Worm (Caenorhabditis elegans): ENCODE measurements around the gene T03F7.6.
"Not testable (repeated sequence)": the region's sequence is repeated elsewhere in the genome, so short reads cannot be mapped to it uniquely, and the experiment has no call there.

The T03F7.6 gene

ce11 chrV:11271051-11271450 lies 23.4 kb upstream of the T03F7.6 start, which contains the start of gene clec-222:
Gene clec-222, plus strand, starts transcription at chrV:11271351.
- TF ChIP-seq dve-1 (tag; optimal IDR thresholded peaks at IDR 0.05) (no peak), T23F11.4 (GFP tag; optimal IDR thresholded peaks at IDR 0.05) (no peak), elt-4 (tag; optimal IDR thresholded peaks at IDR 0.05) (no peak), ceh-6 (GFP tag; optimal IDR thresholded peaks at IDR 0.05) (no peak), C38D4.7 (GFP tag; optimal IDR thresholded peaks at IDR 0.05) (no peak), nfya-1 (tag; optimal IDR thresholded peaks at IDR 0.05) (no peak), ztf-16 (tag; optimal IDR thresholded peaks at IDR 0.05) (no peak), ahr-1 (tag; optimal IDR thresholded peaks at IDR 0.05) (no peak), sdc-2 (tag; optimal IDR thresholded peaks at IDR 0.05) (no peak), sox-4 (tag; optimal IDR thresholded peaks at IDR 0.05) (no peak), syd-9 (tag; optimal IDR thresholded peaks at IDR 0.05) (no peak), zip-5 (tag; optimal IDR thresholded peaks at IDR 0.05) (no peak), ceh-18 (tag; optimal IDR thresholded peaks at IDR 0.05) (no peak), ceh-22 (tag; optimal IDR thresholded peaks at IDR 0.05) (no peak)

ce11 chrV:11272848-11273247 lies 21.6 kb upstream of the T03F7.6 start, which contains the start of gene clec-223:
Gene clec-223, plus strand, starts transcription at chrV:11273148.
- TF ChIP-seq ceh-34 (tag; optimal IDR thresholded peaks at IDR 0.05): no peak
- TF ChIP-seq fkh-6 (tag; optimal IDR thresholded peaks at IDR 0.05): no peak
- no peak for TF ChIP-seq tbx-2 (tag; optimal IDR thresholded peaks at IDR 0.05)
- no peak for TF ChIP-seq hlh-13 (GFP tag; optimal IDR thresholded peaks at IDR 0.05)
- TF ChIP-seq ceh-6 (GFP tag; optimal IDR thresholded peaks at IDR 0.05): no peak

- no peak for TF ChIP-seq ceh-6 (GFP tag; optimal IDR thresholded peaks at IDR 0.05)
- TF ChIP-seq ceh-48 (tag; optimal IDR thresholded peaks at IDR 0.05): peak; percentile 13
These were observed 14.9 kb upstream of the T03F7.6 start for ce11 chrV:11279564-11279963.

ce11 chrV:11281414-11282209 lies 12.9 kb upstream of the T03F7.6 start:
- peak; percentile 67 for TF ChIP-seq unc-55 (GFP tag; optimal IDR thresholded peaks at IDR 0.05)
- TF ChIP-seq ceh-34 (tag; optimal IDR thresholded peaks at IDR 0.05): no peak
- no peak for TF ChIP-seq madf-2 (tag; optimal IDR thresholded peaks at IDR 0.05)
- TF ChIP-seq F13H6.1 (tag; optimal IDR thresholded peaks at IDR 0.05): no peak
- peak; percentile 37 for TF ChIP-seq unc-42 (tag; optimal IDR thresholded peaks at IDR 0.05)
- no peak for TF ChIP-seq K09A11.1 (tag; optimal IDR thresholded peaks at IDR 0.05; ENCODE audit: insufficient read depth)
- TF ChIP-seq nfya-1 (tag; optimal IDR thresholded peaks at IDR 0.05): peak; percentile 28
- no peak for TF ChIP-seq ceh-24 (tag; optimal IDR thresholded peaks at IDR 0.05)
- TF ChIP-seq sdc-2 (tag; optimal IDR thresholded peaks at IDR 0.05): no peak

- no peak for TF ChIP-seq unc-3 (GFP tag; conservative IDR thresholded peaks at IDR 0.05)
- no peak for TF ChIP-seq unc-3 (tag; optimal IDR thresholded peaks at IDR 0.05)
- TF ChIP-seq eyg-1 (tag; optimal IDR thresholded peaks at IDR 0.05): no peak
- no peak for TF ChIP-seq K02D7.2 (tag; optimal IDR thresholded peaks at IDR 0.05)
- TF ChIP-seq unc-55 (GFP tag; optimal IDR thresholded peaks at IDR 0.05): no peak
- no peak for TF ChIP-seq ceh-9 (tag; optimal IDR thresholded peaks at IDR 0.05)
- TF ChIP-seq elt-4 (tag; optimal IDR thresholded peaks at IDR 0.05): no peak
These were observed 12.2 kb upstream of the T03F7.6 start, which contains the start of gene gly-20 for ce11 chrV:11282272-11282671. Gene gly-20, plus strand, starts transcription at chrV:11282572.

- TF ChIP-seq madf-2 (tag; optimal IDR thresholded peaks at IDR 0.05); K09A11.1 (tag; optimal IDR thresholded peaks at IDR 0.05; ENCODE audit: insufficient read depth); ceh-14 (tag; optimal IDR thresholded peaks at IDR 0.05): not testable (repeated sequence)
These were observed 8.4 kb upstream of the T03F7.6 start, which contains the start of gene C03E10.3 for ce11 chrV:11286114-11286513. Gene C03E10.3, plus strand, starts transcription at chrV:11286414.

Data from whole organism, late embryonic.